Fruit fly (Drosophila melanogaster): ENCODE data around the gene mrva.

DNA sequence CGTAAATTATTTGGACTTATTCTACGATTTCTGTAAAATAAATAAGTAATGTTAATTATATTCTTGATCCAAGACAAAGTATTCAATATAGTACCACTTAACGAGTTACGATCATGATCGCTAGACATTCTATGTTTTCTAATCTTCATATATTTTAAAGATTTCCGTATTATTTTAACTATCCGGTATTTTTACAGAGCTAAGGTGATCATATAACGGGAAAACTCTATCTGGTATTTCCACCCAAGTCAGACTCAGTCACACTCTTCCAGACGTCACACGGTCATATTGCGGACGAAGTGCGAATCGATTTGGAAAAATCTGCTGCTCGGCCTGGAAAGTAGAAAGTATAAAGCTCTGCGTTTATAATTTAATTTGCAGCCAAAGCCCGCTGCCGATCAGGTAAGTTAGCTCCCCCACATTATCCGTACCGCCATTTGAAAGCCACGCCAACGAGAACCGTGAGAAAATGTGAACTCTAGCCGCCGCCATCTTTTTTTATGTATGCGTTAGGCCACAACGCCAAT lies 10.6 kb upstream of the mrva start, which contains the start of the genes lark and eco:
- TF ChIP-seq CG32006 (GFP tag; optimal IDR thresholded peaks at IDR 0.05) (no peak), CG3919 (GFP tag; optimal IDR thresholded peaks at IDR 0.05) (no peak), CG8119 (GFP tag; IDR thresholded peaks at IDR 0.05) (no peak)

Measured in whole organism, prepupa.